Fruit fly (Drosophila melanogaster) whole organism, embryonic: ENCODE results near the gene Spt7.

Experiments
- ATbp ChIP-seq: fragments of 200-800 bp; sonication (Bioruptor generic); optimal IDR thresholded peaks from 2 replicates; lab custom pipeline; 2017; ENCODE audit warnings: missing biosample characterization, mild to moderate bottlenecking, missing genetic modification characterization, missing genetic modification reagents
- Abd-B ChIP-seq: fragments of 200-800 bp; sonication (Bioruptor generic); optimal IDR thresholded peaks from 2 replicates; lab custom pipeline; 2018; ENCODE audit warnings: missing biosample characterization, mild to moderate bottlenecking, missing genetic modification characterization, moderate library complexity
- Bgb ChIP-seq: fragments of 200-800 bp; sonication (Bioruptor generic); IDR thresholded peaks from 2 replicates; pipeline ENCODE4 v1.3.6; 2022; ENCODE audit warnings: missing biosample characterization, missing genetic modification characterization; ENCODE audit not compliant: partially characterized antibody
- CG10267 ChIP-seq: fragments of 200-800 bp; sonication (Bioruptor generic); optimal IDR thresholded peaks from 2 replicates; lab custom pipeline; 2018; ENCODE audit warnings: missing biosample characterization, mild to moderate bottlenecking, missing genetic modification characterization, moderate library complexity
- CG11085 ChIP-seq: fragments of 200-800 bp; sonication (Bioruptor generic); IDR thresholded peaks from 2 replicates; pipeline ENCODE4 v1.3.6; 2022; ENCODE audit warnings: missing biosample characterization, missing genetic modification characterization
- CG11398 ChIP-seq: fragments of 200-800 bp; sonication (Bioruptor generic); optimal IDR thresholded peaks from 2 replicates; lab custom pipeline; 2016; ENCODE audit warnings: missing biosample characterization, missing genetic modification characterization
- CG12391 ChIP-seq: fragments of 200-800 bp; sonication (Bioruptor generic); optimal IDR thresholded peaks from 3 replicates; lab custom pipeline; 2018; ENCODE audit warnings: missing biosample characterization, mild to moderate bottlenecking, missing genetic modification characterization, moderate library complexity
- CG14710 ChIP-seq: fragments of 200-800 bp; sonication (Bioruptor generic); optimal IDR thresholded peaks from 3 replicates; lab custom pipeline; 2019; ENCODE audit warnings: missing biosample characterization, mild to moderate bottlenecking, missing genetic modification characterization, moderate library complexity
- CG17328 ChIP-seq: fragments of 200-800 bp; sonication (Bioruptor generic); IDR thresholded peaks from 2 replicates; pipeline ENCODE4 v1.3.6; 2022; ENCODE audit warnings: missing biosample characterization, missing genetic modification characterization
- CG17612 ChIP-seq: fragments of 200-800 bp; sonication (Bioruptor generic); IDR thresholded peaks from 2 replicates; pipeline ENCODE4 v1.3.6; 2022; ENCODE audit warnings: missing biosample characterization, missing genetic modification characterization
- CG17829 ChIP-seq: fragments of 200-800 bp; optimal IDR thresholded peaks from 2 replicates; lab custom pipeline; 2019; ENCODE audit warnings: missing biosample characterization, mild to moderate bottlenecking, missing genetic modification characterization, moderate library complexity
- CG17912 ChIP-seq: fragments of 200-800 bp; sonication (Bioruptor generic); optimal IDR thresholded peaks from 2 replicates; lab custom pipeline; 2018; ENCODE audit warnings: missing biosample characterization, mild to moderate bottlenecking, missing genetic modification characterization
- CG2199 ChIP-seq: fragments of 200-800 bp; sonication (Bioruptor generic); IDR thresholded peaks from 3 replicates; pipeline ENCODE4 v1.3.6; 2022; ENCODE audit warnings: missing biosample characterization, missing genetic modification characterization
- CG2678 ChIP-seq: fragments of 200-800 bp; sonication (Bioruptor generic); optimal IDR thresholded peaks from 3 replicates; lab custom pipeline; 2019; ENCODE audit warnings: missing biosample characterization, mild to moderate bottlenecking, missing genetic modification characterization, moderate library complexity
- CG2712 ChIP-seq: fragments of 200-800 bp; optimal IDR thresholded peaks from 3 replicates; lab custom pipeline; 2019; ENCODE audit warnings: missing biosample characterization, mild to moderate bottlenecking, missing genetic modification characterization, moderate library complexity
- CG32772 ChIP-seq: fragments of 200-800 bp; sonication (Bioruptor generic); IDR thresholded peaks from 2 replicates; pipeline ENCODE4 v1.3.6; 2022; ENCODE audit warnings: missing biosample characterization, missing genetic modification characterization
- CG4328 ChIP-seq: fragments of 200-800 bp; sonication (Bioruptor generic); optimal IDR thresholded peaks from 3 replicates; lab custom pipeline; 2017; ENCODE audit warnings: missing biosample characterization, missing genetic modification reagents, missing genetic modification characterization
- CG6175 ChIP-seq: fragments of 200-800 bp; sonication (Bioruptor generic); IDR thresholded peaks from 3 replicates; pipeline ENCODE4 v1.3.6; 2022; ENCODE audit warnings: missing biosample characterization, missing genetic modification characterization
- CG7372 ChIP-seq: fragments of 200-800 bp; sonication (Bioruptor generic); IDR thresholded peaks from 2 replicates; pipeline ENCODE4 v1.3.6; 2022; ENCODE audit warnings: missing biosample characterization, missing genetic modification characterization
- CG9876 ChIP-seq: fragments of 200-800 bp; sonication (Bioruptor generic); optimal IDR thresholded peaks from 2 replicates; lab custom pipeline; 2016; ENCODE audit warnings: missing biosample characterization, missing genetic modification characterization
- CG9932 ChIP-seq: fragments of 200-800 bp; sonication (Bioruptor generic); IDR thresholded peaks from 2 replicates; pipeline ENCODE4 v1.3.6; 2022; ENCODE audit warnings: missing biosample characterization, missing genetic modification characterization
- CTCF ChIP-seq: fragments of 200-800 bp; sonication (Bioruptor generic); optimal IDR thresholded peaks from 2 replicates; lab custom pipeline; 2017; ENCODE audit warnings: missing biosample characterization, mild to moderate bottlenecking, missing genetic modification characterization, moderate library complexity
- CoRest ChIP-seq: fragments of 200-800 bp; sonication (Bioruptor generic); optimal IDR thresholded peaks from 3 replicates; lab custom pipeline; 2018; ENCODE audit warnings: missing biosample characterization, mild to moderate bottlenecking, missing genetic modification characterization, moderate library complexity
- Dek ChIP-seq: fragments of 200-800 bp; sonication (Bioruptor generic); optimal IDR thresholded peaks from 3 replicates; lab custom pipeline; 2019; ENCODE audit warnings: missing biosample characterization, mild to moderate bottlenecking, missing genetic modification characterization, moderate library complexity
- Doc3 ChIP-seq: fragments of 200-800 bp; sonication (Bioruptor generic); IDR thresholded peaks from 3 replicates; pipeline ENCODE4 v1.3.6; 2022; ENCODE audit warnings: missing biosample characterization, missing genetic modification characterization; ENCODE audit not compliant: partially characterized antibody
- Dp ChIP-seq: fragments of 200-800 bp; sonication (Bioruptor generic); optimal IDR thresholded peaks from 2 replicates; lab custom pipeline; 2018; ENCODE audit warnings: missing biosample characterization, mild to moderate bottlenecking, missing genetic modification characterization, moderate library complexity
- Ets65A ChIP-seq: fragments of 200-800 bp; sonication (Bioruptor generic); peaks from one replicate; lab custom pipeline; 2016; ENCODE audit warnings: missing biosample characterization, missing genetic modification characterization
- Fer1 ChIP-seq: fragments of 200-800 bp; sonication (Bioruptor generic); optimal IDR thresholded peaks from 2 replicates; lab custom pipeline; 2017; ENCODE audit warnings: missing biosample characterization, mild to moderate bottlenecking, missing genetic modification characterization
- Hr3 ChIP-seq: fragments of 200-800 bp; sonication (Bioruptor generic); optimal IDR thresholded peaks from 3 replicates; lab custom pipeline; 2016; ENCODE audit warnings: missing biosample characterization, missing genetic modification characterization
- Hsf ChIP-seq: fragments of 200-800 bp; sonication (Bioruptor generic); optimal IDR thresholded peaks from 3 replicates; lab custom pipeline; 2016; ENCODE audit warnings: missing biosample characterization, missing genetic modification characterization
- MBD-R2 ChIP-seq: fragments of 200-800 bp; sonication (Bioruptor generic); IDR thresholded peaks from 2 replicates; pipeline ENCODE4 v1.3.6; 2022; ENCODE audit warnings: missing biosample characterization, missing genetic modification characterization
- Med ChIP-seq: fragments of 200-800 bp; sonication (Bioruptor generic); peaks from one replicate; lab custom pipeline; 2016; ENCODE audit warnings: missing biosample characterization, missing genetic modification characterization, mild to moderate bottlenecking, inconsistent platforms, moderate library complexity
- NFAT ChIP-seq: fragments of 200-800 bp; sonication (Bioruptor generic); IDR thresholded peaks from 2 replicates; pipeline ENCODE4 v1.3.6; 2022; ENCODE audit warnings: missing biosample characterization, missing genetic modification characterization
- Nf-YB ChIP-seq: fragments of 200-800 bp; sonication (Bioruptor generic); optimal IDR thresholded peaks from 3 replicates; lab custom pipeline; 2019; ENCODE audit warnings: missing biosample characterization, mild to moderate bottlenecking, missing genetic modification characterization, moderate library complexity
- Sox102F ChIP-seq: fragments of 200-800 bp; sonication (Bioruptor generic); optimal IDR thresholded peaks from 2 replicates; lab custom pipeline; 2018; ENCODE audit warnings: missing biosample characterization, mild to moderate bottlenecking, missing genetic modification characterization, moderate library complexity
- amos ChIP-seq: fragments of 200-800 bp; sonication (Bioruptor generic); IDR thresholded peaks from 2 replicates; pipeline ENCODE4 v1.3.6; 2022; ENCODE audit warnings: missing biosample characterization, missing genetic modification characterization; ENCODE audit not compliant: partially characterized antibody
- ase ChIP-seq: fragments of 200-800 bp; sonication (Bioruptor generic); IDR thresholded peaks from 3 replicates; pipeline ENCODE4 v1.3.6; 2022; ENCODE audit warnings: missing biosample characterization, missing genetic modification characterization
- br ChIP-seq: fragments of >200 bp; optimal IDR thresholded peaks from 2 replicates; lab custom pipeline; 2017
- bsh ChIP-seq, 2 experiments: fragments of 200-800 bp; sonication (Bioruptor generic); optimal IDR thresholded peaks; 2 replicates each; lab custom pipeline; 2017 to 2018; ENCODE audit warnings: mild to moderate bottlenecking in 2 of 2, missing biosample characterization in 2 of 2, missing genetic modification characterization in 2 of 2, moderate library complexity in 1 of 2
- dpn ChIP-seq, 2 experiments: fragments of 200-800 bp; sonication (Bioruptor generic); optimal IDR thresholded peaks; 3 replicates each; lab custom pipeline; 2016; ENCODE audit warnings: missing biosample characterization in 2 of 2, missing genetic modification characterization in 2 of 2
- gem ChIP-seq: fragments of 200-800 bp; sonication (Bioruptor generic); optimal IDR thresholded peaks from 2 replicates; lab custom pipeline; 2019; ENCODE audit warnings: missing biosample characterization, mild to moderate bottlenecking, missing genetic modification characterization, moderate library complexity
- grn ChIP-seq: fragments of 200-800 bp; sonication (Bioruptor generic); optimal IDR thresholded peaks from 3 replicates; lab custom pipeline; 2017; ENCODE audit warnings: missing biosample characterization, missing genetic modification characterization
- hth ChIP-seq: fragments of >200 bp; optimal IDR thresholded peaks from 2 replicates; lab custom pipeline; 2017; ENCODE audit warnings: inconsistent platforms
- ind ChIP-seq: fragments of 200-800 bp; sonication (Bioruptor generic); optimal IDR thresholded peaks from 3 replicates; lab custom pipeline; 2016; ENCODE audit warnings: missing biosample characterization, missing genetic modification characterization
- nmo ChIP-seq: fragments of 200-800 bp; sonication (Bioruptor generic); optimal IDR thresholded peaks from 2 replicates; lab custom pipeline; 2018; ENCODE audit warnings: missing biosample characterization, mild to moderate bottlenecking, missing genetic modification characterization, moderate library complexity
- phol ChIP-seq: fragments of 200-800 bp; sonication (Bioruptor generic); optimal IDR thresholded peaks from 3 replicates; lab custom pipeline; 2018; ENCODE audit warnings: missing biosample characterization, mild to moderate bottlenecking, missing genetic modification characterization, moderate library complexity
- pnt ChIP-seq: fragments of 200-800 bp; sonication (Bioruptor generic); optimal IDR thresholded peaks from 3 replicates; lab custom pipeline; 2016; ENCODE audit warnings: missing biosample characterization, missing genetic modification characterization
- pzg ChIP-seq: fragments of 200-800 bp; sonication (Bioruptor generic); optimal IDR thresholded peaks from 3 replicates; lab custom pipeline; 2018; ENCODE audit warnings: missing biosample characterization, mild to moderate bottlenecking, missing genetic modification characterization, moderate library complexity
- sr ChIP-seq: fragments of 200-800 bp; sonication (Bioruptor generic); IDR thresholded peaks from 3 replicates; pipeline ENCODE4 v1.3.6; 2022; ENCODE audit warnings: missing biosample characterization, missing genetic modification characterization
- tin ChIP-seq: fragments of 200-800 bp; sonication (Bioruptor generic); optimal IDR thresholded peaks from 3 replicates; lab custom pipeline; 2016; ENCODE audit warnings: missing biosample characterization, missing genetic modification characterization
- tna ChIP-seq: fragments of 200-800 bp; sonication (Bioruptor generic); IDR thresholded peaks from 2 replicates; pipeline ENCODE4 v1.3.6; 2022; ENCODE audit warnings: missing biosample characterization, missing genetic modification characterization; ENCODE audit not compliant: partially characterized antibody
- vvl ChIP-seq: fragments of 200-800 bp; sonication (Bioruptor generic); IDR thresholded peaks from 2 replicates; pipeline ENCODE4 v1.3.6; 2022; ENCODE audit warnings: missing biosample characterization, missing genetic modification characterization

Spt7 gene

dm6 chrX:17820252-17820651 lies 30.0 kb upstream of the Spt7 start:
- no peak for TF ChIP-seq CG32772 (GFP tag; lab: Robert Waterston, UW)
- TF ChIP-seq nmo (GFP tag; lab: Kevin White, UChicago): peak; percentile 44
- peak; percentile 7; the same call in 1 of the 2 replicates for TF ChIP-seq CG7372 (GFP tag; lab: Robert Waterston, UW)
- no peak for TF ChIP-seq CG17328 (GFP tag; lab: Robert Waterston, UW)
- peak; percentile 4 for TF ChIP-seq CG14710 (tag; lab: Kevin White, UChicago)
- TF ChIP-seq CG4328 (GFP tag; lab: Kevin White, UChicago): no peak
- peak; percentile 48 for TF ChIP-seq NFAT (GFP tag; lab: Robert Waterston, UW)
- TF ChIP-seq Ets65A (GFP tag; lab: Kevin White, UChicago): peak; percentile 95
- TF ChIP-seq Doc3 (GFP tag; lab: Robert Waterston, UW): no peak
- TF ChIP-seq Abd-B (GFP tag; lab: Kevin White, UChicago): peak; percentile 31
- TF ChIP-seq ATbp (GFP tag; lab: Kevin White, UChicago): no peak
- TF ChIP-seq CG10267 (tag; lab: Kevin White, UChicago): peak; percentile 25
- peak; percentile 24 for TF ChIP-seq phol (tag; lab: Kevin White, UChicago)
- peak; percentile 85; the same call in 1 of the 3 replicates for TF ChIP-seq CG2199 (GFP tag; lab: Robert Waterston, UW)
- no peak for TF ChIP-seq sr (GFP tag; lab: Robert Waterston, UW)
- TF ChIP-seq ase: 0 out of 3 replicates have a peak, but pooled peaks have one; percentile 15
- peak; percentile 25 for TF ChIP-seq CG2678 (tag; lab: Kevin White, UChicago)
- TF ChIP-seq bsh (GFP tag; optimal IDR thresholded peaks at IDR 0.05; lab: Kevin White, UChicago): peak in 1 of 2 experiments; percentile 2
- TF ChIP-seq CG11085: peak; percentile 46; the same call in 1 of the 2 replicates
- TF ChIP-seq ind: no peak
- peak; percentile 16 for TF ChIP-seq Dek (tag; lab: Kevin White, UChicago)
- peak; percentile 19 for TF ChIP-seq CG12391 (tag; lab: Kevin White, UChicago)
- peak; percentile 19 for TF ChIP-seq pnt (GFP tag; lab: Kevin White, UChicago)
- TF ChIP-seq tna (GFP tag; lab: Robert Waterston, UW): no peak
- TF ChIP-seq vvl (GFP tag; lab: Robert Waterston, UW): peak; percentile 10; the same call in 1 of the 2 replicates
- TF ChIP-seq pzg: peak; percentile 17
- peak; percentile 28 for TF ChIP-seq tin
- peak; percentile 35 for TF ChIP-seq gem (tag; lab: Kevin White, UChicago)
- TF ChIP-seq Med (GFP tag; lab: Kevin White, UChicago): peak; percentile 85
- peak; percentile 59 for TF ChIP-seq amos
- TF ChIP-seq CTCF (GFP tag; lab: Kevin White, UChicago): peak; percentile 98
- peak; percentile 58 for TF ChIP-seq CG9932 (GFP tag; lab: Robert Waterston, UW)
- TF ChIP-seq Hsf (GFP tag; lab: Kevin White, UChicago): peak; percentile 45
- peak; percentile 33 for TF ChIP-seq CG2712 (tag; lab: Kevin White, UChicago)
- peak; percentile 56 for TF ChIP-seq Bgb (GFP tag; lab: Robert Waterston, UW)
- no peak for TF ChIP-seq br
- no peak for TF ChIP-seq grn
- TF ChIP-seq CoRest (tag; lab: Kevin White, UChicago): peak; percentile 49
- TF ChIP-seq CG11398: no peak
- TF ChIP-seq dpn (GFP tag; optimal IDR thresholded peaks at IDR 0.05; lab: Kevin White, UChicago): peak in 1 of 2 experiments; percentile 56
- TF ChIP-seq CG17912 (GFP tag; lab: Kevin White, UChicago): peak; percentile 21
- peak; percentile 7 for TF ChIP-seq Dp (GFP tag; lab: Kevin White, UChicago)
- TF ChIP-seq hth (lab: Kevin White, UChicago): no peak
- TF ChIP-seq CG17829 (tag; lab: Kevin White, UChicago): peak; percentile 36
- TF ChIP-seq Sox102F (GFP tag; lab: Kevin White, UChicago): peak; percentile 29
- peak; percentile 48 for TF ChIP-seq CG9876 (GFP tag; lab: Kevin White, UChicago)
- TF ChIP-seq MBD-R2 (GFP tag; lab: Robert Waterston, UW): peak; percentile 19; the same call in 1 of the 2 replicates
- TF ChIP-seq Fer1 (GFP tag; lab: Kevin White, UChicago): no peak
- TF ChIP-seq Hr3 (GFP tag; lab: Kevin White, UChicago): peak; percentile 19
- TF ChIP-seq CG6175: no peak
- no peak for TF ChIP-seq CG17612 (GFP tag; lab: Robert Waterston, UW)
- no peak for TF ChIP-seq Nf-YB (GFP tag; lab: Kevin White, UChicago)
